Worm (Caenorhabditis elegans): ENCODE data around the gene sma-5.

The sma-5 gene

DNA sequence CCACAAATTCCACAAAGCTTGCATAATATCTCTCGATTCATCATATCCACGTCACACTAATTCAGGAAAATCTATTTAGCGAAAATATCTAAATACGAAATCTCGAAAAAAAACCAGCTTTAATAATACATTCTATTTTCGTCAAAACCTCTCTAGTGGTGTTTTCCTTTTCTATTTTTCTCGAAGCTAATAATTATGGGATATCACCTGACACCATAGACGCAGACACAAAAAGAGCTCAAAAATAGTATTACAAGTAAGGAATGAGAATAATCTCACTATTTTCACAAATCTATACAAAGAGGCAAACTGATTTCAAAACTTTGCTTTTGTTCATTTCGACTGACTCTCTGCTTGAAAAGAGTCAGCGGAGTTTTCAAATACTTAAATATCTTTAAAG is 36.3 kb downstream of the sma-5 start:
- TF ChIP-seq lsy-2 (tag; optimal IDR thresholded peaks at IDR 0.05) (peak in 1 of 2 experiments; percentile 4), nhr-77 (tag; optimal IDR thresholded peaks at IDR 0.05) (no peak), nhr-129 (tag; optimal IDR thresholded peaks at IDR 0.05) (no peak), sma-9 (GFP tag; optimal IDR thresholded peaks at IDR 0.05) (peak; percentile 30), sma-9 (tag; optimal IDR thresholded peaks at IDR 0.05) (no peak), C34F6.9 (tag; optimal IDR thresholded peaks at IDR 0.05) (peak; percentile 52)

DNA sequence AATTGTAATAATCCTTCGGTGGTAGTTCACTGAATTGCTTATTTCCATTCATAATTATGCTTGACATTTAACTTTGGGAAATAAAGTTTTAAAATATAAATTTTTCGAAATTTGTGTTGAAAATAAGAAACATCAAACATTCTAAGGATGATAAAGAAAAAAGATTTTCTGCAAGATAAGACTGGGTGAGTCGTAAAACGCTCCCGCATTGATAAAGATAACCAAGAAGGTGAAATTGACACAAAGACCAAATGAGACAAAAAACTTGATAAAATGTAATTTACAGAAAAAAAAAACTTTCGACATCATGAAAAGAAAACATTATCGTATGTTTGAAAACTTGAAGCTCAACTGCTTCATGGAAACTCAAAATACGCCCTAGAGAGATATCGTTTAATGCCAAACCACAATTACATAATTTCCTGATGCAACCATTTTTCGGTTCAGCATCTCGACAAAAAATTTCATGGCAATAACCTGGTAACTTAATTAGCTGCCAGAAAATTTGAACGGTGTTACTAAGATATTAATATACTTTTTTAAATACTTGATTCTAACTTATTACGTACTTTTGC is 37.2 kb downstream of the sma-5 start:
- TF ChIP-seq sma-9 (GFP tag; optimal IDR thresholded peaks at IDR 0.05), result peak; percentile 25
- no peak for TF ChIP-seq sma-9 (tag; optimal IDR thresholded peaks at IDR 0.05)
- TF ChIP-seq crh-2 (tag; optimal IDR thresholded peaks at IDR 0.05), result peak; percentile 59
- peak; percentile 21 for TF ChIP-seq sma-3 (GFP tag; optimal IDR thresholded peaks at IDR 0.05)
- TF ChIP-seq dmd-4 (tag; optimal IDR thresholded peaks at IDR 0.05), result no peak
- peak in 1 of 2 experiments; percentile 13 for TF ChIP-seq mdl-1 (tag; optimal IDR thresholded peaks at IDR 0.05)
- peak; percentile 86 for TF ChIP-seq fos-1 (tag; optimal IDR thresholded peaks at IDR 0.05)
- no peak for TF ChIP-seq lin-39 (tag; optimal IDR thresholded peaks at IDR 0.05)

DNA sequence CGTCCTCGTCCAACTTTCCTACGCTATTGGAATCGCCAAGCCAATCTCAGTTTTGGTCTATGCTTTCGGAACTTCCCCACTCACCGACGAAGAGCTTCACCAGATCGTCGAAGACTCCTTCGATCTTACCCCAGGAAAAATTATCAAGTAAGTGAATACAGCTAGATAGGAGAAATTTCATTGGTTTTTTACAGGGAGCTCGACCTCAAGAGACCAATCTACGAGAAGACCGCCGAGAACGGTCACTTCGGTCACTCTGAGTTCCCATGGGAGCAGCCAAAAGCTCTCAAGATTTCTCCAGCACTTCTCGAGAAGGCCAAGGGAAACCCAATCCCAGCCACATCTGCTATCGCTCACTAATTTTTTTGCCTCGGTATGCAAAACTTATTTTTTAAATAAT is 38.3 kb downstream of the sma-5 start:
- TF ChIP-seq alr-1 (tag; optimal IDR thresholded peaks at IDR 0.05) (no peak), unc-62 (GFP tag; optimal IDR thresholded peaks at IDR 0.05) (no peak), C34F6.9 (tag; optimal IDR thresholded peaks at IDR 0.05) (no peak), R02D3.7 (tag; optimal IDR thresholded peaks at IDR 0.05) (no peak), sma-9 (GFP tag; optimal IDR thresholded peaks at IDR 0.05) (no peak), sma-9 (tag; optimal IDR thresholded peaks at IDR 0.05) (no peak), elt-3 (tag; optimal IDR thresholded peaks at IDR 0.05) (no peak), snpc-4 (tag; optimal IDR thresholded peaks at IDR 0.05) (no peak), fos-1 (tag; optimal IDR thresholded peaks at IDR 0.05) (no peak), peb-1 (tag; optimal IDR thresholded peaks at IDR 0.05) (no peak), ztf-4 (tag; optimal IDR thresholded peaks at IDR 0.05) (no peak), skn-1 (tag; optimal IDR thresholded peaks at IDR 0.05) (no peak), lin-13 (GFP tag; optimal IDR thresholded peaks at IDR 0.05) (no peak), nhr-10 (tag; optimal IDR thresholded peaks at IDR 0.05) (no peak), lin-39 (tag; optimal IDR thresholded peaks at IDR 0.05) (no peak), nhr-129 (tag; optimal IDR thresholded peaks at IDR 0.05) (no peak), ztf-1 (GFP tag; conservative IDR thresholded peaks at IDR 0.05) (no peak), lin-11 (tag; optimal IDR thresholded peaks at IDR 0.05) (no peak), nhr-6 (tag; optimal IDR thresholded peaks at IDR 0.05) (no peak), ceh-16 (tag; optimal IDR thresholded peaks at IDR 0.05) (no peak)

DNA sequence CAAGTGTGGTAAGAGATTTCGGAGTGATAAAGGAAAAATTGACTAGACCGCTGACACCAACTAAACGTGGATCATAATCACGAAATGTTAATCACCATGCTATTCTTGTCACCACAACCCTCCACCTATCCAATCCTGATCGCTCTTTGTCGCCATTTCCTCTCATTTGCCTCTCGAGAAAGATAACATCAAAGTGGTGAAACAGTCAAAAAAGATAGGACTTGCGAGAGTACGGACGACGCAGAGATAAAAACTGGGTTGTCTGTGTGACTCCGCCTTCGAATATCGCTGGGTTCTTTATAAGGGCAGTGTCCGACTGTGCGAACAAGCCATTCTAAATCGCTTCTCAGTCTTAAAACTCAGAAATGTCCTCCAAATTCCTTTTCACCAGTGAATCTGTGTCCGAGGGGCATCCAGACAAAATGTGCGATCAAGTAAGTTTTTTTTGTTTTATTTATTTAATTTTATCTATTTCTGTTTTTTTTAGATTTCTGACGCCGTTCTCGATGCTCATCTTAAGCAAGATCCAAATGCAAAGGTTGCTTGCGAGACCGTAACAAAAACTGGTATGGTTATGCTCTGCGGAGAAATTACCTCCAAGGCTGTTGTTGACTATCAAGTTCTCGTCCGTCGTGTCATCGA is 39.6 kb downstream of the sma-5 start, which contains the start of gene sams-1:
Gene sams-1 (plus strand): TSS at position 300 of the 642 bp plus-strand sequence.
- TF ChIP-seq nhr-129 (tag; optimal IDR thresholded peaks at IDR 0.05) (peak; percentile 23), gmeb-1 (tag; optimal IDR thresholded peaks at IDR 0.05) (no peak), C34F6.9 (tag; optimal IDR thresholded peaks at IDR 0.05) (no peak), R02D3.7 (tag; optimal IDR thresholded peaks at IDR 0.05) (no peak), nhr-6 (tag; optimal IDR thresholded peaks at IDR 0.05) (no peak), egl-27 (tag; optimal IDR thresholded peaks at IDR 0.05) (peak; percentile 10), ceh-16 (tag; optimal IDR thresholded peaks at IDR 0.05) (peak; percentile 37), nhr-77 (tag; optimal IDR thresholded peaks at IDR 0.05) (no peak), elt-1 (tag; optimal IDR thresholded peaks at IDR 0.05) (no peak), ama-1 (optimal IDR thresholded peaks at IDR 0.05) (peak; percentile 46), nhr-25 (tag; optimal IDR thresholded peaks at IDR 0.05) (peak; percentile 19), sma-9 (GFP tag; optimal IDR thresholded peaks at IDR 0.05) (peak; percentile 68), sma-9 (tag; optimal IDR thresholded peaks at IDR 0.05) (no peak), unc-55 (GFP tag; optimal IDR thresholded peaks at IDR 0.05) (no peak), lin-11 (tag; optimal IDR thresholded peaks at IDR 0.05) (no peak), crh-2 (tag; optimal IDR thresholded peaks at IDR 0.05) (no peak), F13H6.1 (tag; optimal IDR thresholded peaks at IDR 0.05) (no peak), fos-1 (tag; optimal IDR thresholded peaks at IDR 0.05) (peak; percentile 71), mdl-1 (tag; optimal IDR thresholded peaks at IDR 0.05) (peak in 1 of 2 experiments; percentile 2), snpc-4 (tag; optimal IDR thresholded peaks at IDR 0.05) (no peak)

DNA sequence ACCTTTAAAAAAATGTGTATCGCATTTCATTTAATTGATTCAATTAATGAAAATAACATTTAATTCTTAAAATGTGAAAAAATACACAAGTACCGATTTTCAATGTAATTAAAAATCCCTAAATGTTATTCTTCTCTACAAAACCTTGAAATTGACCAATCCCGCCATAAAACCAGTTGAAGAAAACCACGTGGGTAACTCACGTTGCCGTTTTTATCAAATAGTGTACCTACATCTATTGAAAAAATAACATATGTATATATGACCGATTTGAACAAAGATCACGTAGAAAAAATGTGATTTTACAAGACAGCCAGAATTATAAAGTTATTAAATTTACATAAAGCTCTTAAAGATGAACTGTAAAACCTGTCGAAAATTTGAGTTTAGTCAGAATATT is 40.2 kb downstream of the sma-5 start:
- no peak for TF ChIP-seq fos-1 (tag; optimal IDR thresholded peaks at IDR 0.05)
- TF ChIP-seq lin-11 (tag; optimal IDR thresholded peaks at IDR 0.05), result no peak
- TF ChIP-seq nhr-10 (tag; optimal IDR thresholded peaks at IDR 0.05), result no peak
- no peak for TF ChIP-seq ztf-11 (tag; optimal IDR thresholded peaks at IDR 0.05)
- no peak for TF ChIP-seq egl-27 (tag; optimal IDR thresholded peaks at IDR 0.05)
- no peak for TF ChIP-seq ama-1 (optimal IDR thresholded peaks at IDR 0.05)
- TF ChIP-seq Y55F3AM.14 (GFP tag; optimal IDR thresholded peaks at IDR 0.05), result no peak
- TF ChIP-seq nhr-25 (tag; optimal IDR thresholded peaks at IDR 0.05), result peak; percentile 39
- TF ChIP-seq sma-9 (GFP tag; optimal IDR thresholded peaks at IDR 0.05), result peak; percentile 79
- TF ChIP-seq sma-9 (tag; optimal IDR thresholded peaks at IDR 0.05), result no peak
- TF ChIP-seq unc-62 (GFP tag; optimal IDR thresholded peaks at IDR 0.05), result no peak
- peak; percentile 20 for TF ChIP-seq sma-3 (GFP tag; optimal IDR thresholded peaks at IDR 0.05)
